Worm (Caenorhabditis elegans): ENCODE data around the gene nhr-41.
"Not testable (repeated sequence)": the region's sequence is repeated elsewhere in the genome, so short reads cannot be mapped to it uniquely, and the experiment has no call there.

Gene nhr-41

ce11 chrIV:1443514-1443913 is 57.5 kb downstream of the nhr-41 start:
- TF ChIP-seq ztf-11 (tag; optimal IDR thresholded peaks at IDR 0.05) (no peak), ceh-28 (tag; optimal IDR thresholded peaks at IDR 0.05) (peak; percentile 94)

ce11 chrIV:1443997-1444678 is 58.1 kb downstream of the nhr-41 start:
- TF ChIP-seq hlh-30 (tag; optimal IDR thresholded peaks at IDR 0.05; ENCODE audit: insufficient read depth) (no peak), nhr-10 (tag; optimal IDR thresholded peaks at IDR 0.05) (no peak), sdz-12 (GFP tag; optimal IDR thresholded peaks at IDR 0.05) (no peak), aha-1 (tag) (no peak), zag-1 (tag; optimal IDR thresholded peaks at IDR 0.05) (no peak), attf-4 (tag; optimal IDR thresholded peaks at IDR 0.05) (no peak), fos-1 (tag; optimal IDR thresholded peaks at IDR 0.05) (no peak), madf-5 (GFP tag; IDR thresholded peaks at IDR 0.05) (no peak), mes-2 (tag; optimal IDR thresholded peaks at IDR 0.05; ENCODE audit: poor library complexity, severe bottlenecking) (no peak), ceh-28 (tag; optimal IDR thresholded peaks at IDR 0.05) (peak; percentile 60), unc-62 (GFP tag; optimal IDR thresholded peaks at IDR 0.05 in 1 of 2) (no peak), unc-62 (tag; optimal IDR thresholded peaks at IDR 0.05) (no peak), aly-2 (tag; optimal IDR thresholded peaks at IDR 0.05) (no peak), Y48G9A.11 (GFP tag; IDR thresholded peaks at IDR 0.05) (no peak), set-16 (GFP tag; IDR thresholded peaks at IDR 0.05) (peak; percentile 54)

ce11 chrIV:1445920-1446319 is 59.9 kb downstream of the nhr-41 start, which contains the start of gene clp-7:
Gene clp-7, minus strand, starts transcription at chrIV:1445966.
- TF ChIP-seq aly-2 (tag; optimal IDR thresholded peaks at IDR 0.05) (no peak), nhr-10 (tag; optimal IDR thresholded peaks at IDR 0.05) (no peak), nhr-25 (tag; optimal IDR thresholded peaks at IDR 0.05; ENCODE audit: borderline replicate concordance, insufficient read depth) (no peak)

ce11 chrIV:1448528-1448927 is 62.5 kb downstream of the nhr-41 start:
- TF ChIP-seq lin-38 (GFP tag; IDR thresholded peaks at IDR 0.05) (peak; percentile 48), pha-4 (GFP tag; IDR thresholded peaks at IDR 0.05) (peak; percentile 17; the same call in 1 of the 2 replicates), set-16 (GFP tag; IDR thresholded peaks at IDR 0.05) (0 out of 2 replicates have a peak, but pooled peaks have one; percentile 29)
- TF ChIP-seq pha-4 (tag; optimal IDR thresholded peaks at IDR 0.05), result not testable (repeated sequence)

Data from whole organism, L4 larva.